Worm (Caenorhabditis elegans): ENCODE data around the gene K03B4.8.

The K03B4.8 gene

DNA sequence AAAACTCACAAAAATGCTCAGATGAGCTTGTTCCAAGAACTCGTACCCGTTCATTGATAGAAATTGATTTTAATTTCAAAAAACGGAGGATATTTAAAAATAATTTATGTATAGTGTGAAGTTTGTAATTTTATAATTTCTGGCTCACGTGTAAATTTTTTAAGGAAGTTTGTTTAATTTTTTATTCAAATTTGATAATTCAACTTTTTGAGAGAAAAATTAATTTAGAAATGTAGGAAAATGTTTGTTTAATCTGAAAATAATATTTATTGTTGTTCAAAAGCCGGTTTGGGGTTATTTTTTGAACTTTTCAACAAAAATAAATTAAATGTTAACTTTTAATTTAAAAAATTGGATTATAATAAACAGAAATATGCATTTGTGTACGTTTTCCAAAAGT lies 1.7 kb upstream of the K03B4.8 start, which contains the start of gene K03B4.6:
K03B4.6 (minus strand) TSS at position 101 of the 400 bp plus-strand sequence.
- TF ChIP-seq ztf-11 (tag; optimal IDR thresholded peaks at IDR 0.05) (no peak), ama-1 (optimal IDR thresholded peaks at IDR 0.05) (no peak), ZK546.5 (tag; optimal IDR thresholded peaks at IDR 0.05) (no peak), gmeb-1 (tag; optimal IDR thresholded peaks at IDR 0.05) (no peak), skn-1 (tag; optimal IDR thresholded peaks at IDR 0.05) (no peak), sem-4 (tag; optimal IDR thresholded peaks at IDR 0.05) (no peak), sma-3 (GFP tag; optimal IDR thresholded peaks at IDR 0.05) (no peak), dmd-4 (tag; optimal IDR thresholded peaks at IDR 0.05) (no peak), mdl-1 (tag; optimal IDR thresholded peaks at IDR 0.05) (no peak), nhr-129 (tag; optimal IDR thresholded peaks at IDR 0.05) (no peak), Y55F3AM.14 (GFP tag; optimal IDR thresholded peaks at IDR 0.05) (no peak), mab-5 (tag; optimal IDR thresholded peaks at IDR 0.05) (no peak)

DNA sequence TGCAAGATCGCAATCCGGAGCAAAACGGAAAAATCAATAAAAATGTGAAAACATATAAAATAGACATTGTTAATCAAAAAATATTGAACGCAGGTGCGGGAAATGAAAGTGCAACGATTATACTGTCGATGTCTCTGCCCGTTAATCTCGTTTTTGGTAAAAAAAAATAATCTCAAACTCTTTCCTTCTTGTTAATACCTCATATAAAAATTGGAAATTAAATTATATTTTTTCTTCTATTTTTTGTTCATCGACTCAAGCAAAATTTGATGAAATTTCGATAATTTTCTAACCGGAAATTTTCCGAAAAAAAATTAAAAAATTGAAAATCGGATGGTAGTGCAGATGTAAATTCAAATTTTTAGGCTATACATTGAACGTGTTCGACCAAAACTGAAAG lies 1.9 kb downstream of the K03B4.8 start, which contains the start of gene K03B4.9:
K03B4.9 (minus strand) TSS at position 101 of the 400 bp plus-strand sequence.
- no peak for TF ChIP-seq nhr-25 (tag; optimal IDR thresholded peaks at IDR 0.05)
- no peak for TF ChIP-seq nhr-237 (tag; optimal IDR thresholded peaks at IDR 0.05)
- TF ChIP-seq unc-62 (GFP tag; optimal IDR thresholded peaks at IDR 0.05) = no peak
- no peak for TF ChIP-seq C34F6.9 (tag; optimal IDR thresholded peaks at IDR 0.05)

DNA sequence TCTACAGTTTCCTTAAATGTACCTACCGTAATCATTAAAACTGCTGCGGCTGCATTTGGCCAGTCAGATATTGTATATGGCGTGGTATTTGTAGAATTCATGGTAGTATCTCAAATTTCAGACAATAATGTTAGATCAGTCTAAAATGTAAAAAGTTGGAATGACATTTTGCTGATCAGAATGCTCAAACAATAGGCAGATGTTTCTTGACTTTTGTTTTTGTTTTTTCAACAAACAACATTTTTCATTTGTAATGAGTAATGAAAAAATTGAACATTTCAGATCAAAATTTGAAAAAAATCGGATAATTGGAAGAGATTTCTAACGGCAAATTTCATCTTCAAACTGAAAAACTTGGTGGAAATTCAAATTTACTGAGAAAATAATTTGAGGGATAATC lies 5.8 kb downstream of the K03B4.8 start, which contains the start of gene srx-77:
srx-77 (minus strand) TSS at position 101 of the 400 bp plus-strand sequence.
- no peak for TF ChIP-seq elt-1 (tag; optimal IDR thresholded peaks at IDR 0.05)
- TF ChIP-seq gmeb-1 (tag; optimal IDR thresholded peaks at IDR 0.05) = no peak
- TF ChIP-seq nhr-77 (tag; optimal IDR thresholded peaks at IDR 0.05) = no peak
- no peak for TF ChIP-seq ztf-11 (tag; optimal IDR thresholded peaks at IDR 0.05)
- TF ChIP-seq blmp-1 (tag; optimal IDR thresholded peaks at IDR 0.05; ENCODE audit: insufficient read depth) = no peak
- TF ChIP-seq zag-1 (tag; optimal IDR thresholded peaks at IDR 0.05) = no peak
- TF ChIP-seq nhr-23 (tag; optimal IDR thresholded peaks at IDR 0.05) = no peak
- TF ChIP-seq sma-9 (GFP tag; optimal IDR thresholded peaks at IDR 0.05) = no peak
- no peak for TF ChIP-seq sma-9 (tag; optimal IDR thresholded peaks at IDR 0.05)
- TF ChIP-seq lin-11 (tag; optimal IDR thresholded peaks at IDR 0.05) = no peak
- no peak for TF ChIP-seq egl-27 (tag; optimal IDR thresholded peaks at IDR 0.05)
- TF ChIP-seq aly-2 (tag; optimal IDR thresholded peaks at IDR 0.05) = no peak
- TF ChIP-seq unc-62 (GFP tag; optimal IDR thresholded peaks at IDR 0.05) = no peak

DNA sequence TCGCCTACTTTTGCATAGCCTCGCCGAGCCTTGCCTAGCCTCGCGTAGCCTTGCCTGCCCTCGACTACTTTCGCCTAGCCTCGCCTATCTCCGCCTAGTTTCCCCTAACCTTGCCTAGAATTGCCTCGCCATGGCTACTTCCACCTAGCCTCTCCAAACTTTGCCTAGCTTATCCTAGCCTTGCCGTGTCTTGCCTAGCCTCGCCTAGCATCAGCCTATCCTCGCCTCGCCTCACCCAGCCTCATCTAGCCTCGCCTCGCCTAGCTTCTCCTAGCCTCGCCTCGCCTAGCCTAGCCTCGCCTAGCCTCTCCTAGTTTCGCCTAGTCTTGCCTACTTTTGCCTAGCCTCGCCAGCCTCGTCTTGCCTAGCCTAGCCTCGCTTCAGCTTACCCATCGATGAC lies 7.3 kb downstream of the K03B4.8 start:
- TF ChIP-seq ztf-1 (GFP tag; conservative IDR thresholded peaks at IDR 0.05) = no peak
- no peak for TF ChIP-seq lin-11 (tag; optimal IDR thresholded peaks at IDR 0.05)
- TF ChIP-seq nhr-23 (tag; optimal IDR thresholded peaks at IDR 0.05) = no peak
- TF ChIP-seq Y55F3AM.14 (GFP tag; optimal IDR thresholded peaks at IDR 0.05) = no peak
- no peak for TF ChIP-seq ztf-11 (tag; optimal IDR thresholded peaks at IDR 0.05)
- no peak for TF ChIP-seq zag-1 (tag; optimal IDR thresholded peaks at IDR 0.05)
- no peak for TF ChIP-seq nhr-6 (tag; optimal IDR thresholded peaks at IDR 0.05)
- TF ChIP-seq elt-3 (tag; optimal IDR thresholded peaks at IDR 0.05) = no peak
- no peak for TF ChIP-seq sma-9 (GFP tag; optimal IDR thresholded peaks at IDR 0.05)
- no peak for TF ChIP-seq sma-9 (tag; optimal IDR thresholded peaks at IDR 0.05)
- TF ChIP-seq aly-2 (tag; optimal IDR thresholded peaks at IDR 0.05) = no peak
- TF ChIP-seq R02D3.7 (tag; optimal IDR thresholded peaks at IDR 0.05) = no peak
- no peak for TF ChIP-seq egl-27 (tag; optimal IDR thresholded peaks at IDR 0.05)
- no peak for TF ChIP-seq peb-1 (tag; optimal IDR thresholded peaks at IDR 0.05)
- TF ChIP-seq crh-2 (tag; optimal IDR thresholded peaks at IDR 0.05) = no peak
- no peak for TF ChIP-seq unc-55 (GFP tag; optimal IDR thresholded peaks at IDR 0.05)
- no peak for TF ChIP-seq nhr-10 (tag; optimal IDR thresholded peaks at IDR 0.05)
- TF ChIP-seq ama-1 (optimal IDR thresholded peaks at IDR 0.05) = no peak
- no peak for TF ChIP-seq elt-1 (tag; optimal IDR thresholded peaks at IDR 0.05)
- no peak for TF ChIP-seq gmeb-1 (tag; optimal IDR thresholded peaks at IDR 0.05)
- no peak for TF ChIP-seq dmd-4 (tag; optimal IDR thresholded peaks at IDR 0.05)

DNA sequence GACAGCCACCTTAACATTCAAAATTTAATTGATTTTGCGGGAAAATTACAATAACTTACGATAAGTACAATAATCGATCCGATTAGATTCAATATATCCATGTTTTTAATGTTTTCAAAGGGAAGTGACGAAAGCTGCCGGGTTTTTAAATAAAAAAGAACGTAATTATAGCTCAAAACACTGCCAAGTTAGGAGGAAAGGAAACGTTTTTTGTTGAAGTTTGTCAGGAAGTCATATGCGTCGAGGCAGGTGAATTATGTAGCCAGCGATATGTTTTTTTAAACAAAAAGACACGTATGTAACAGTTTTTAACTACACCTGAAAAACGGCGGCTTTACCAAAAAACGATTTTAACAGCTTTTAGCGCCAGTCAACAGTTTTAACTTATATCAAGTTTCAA lies 8.8 kb downstream of the K03B4.8 start, which contains the start of gene srx-73:
srx-73 (minus strand) TSS at position 101 of the 400 bp plus-strand sequence.
- TF ChIP-seq lsy-2 (tag; optimal IDR thresholded peaks at IDR 0.05) (no peak), skn-1 (tag; optimal IDR thresholded peaks at IDR 0.05) (no peak), mdl-1 (tag; optimal IDR thresholded peaks at IDR 0.05) (no peak), nhr-237 (tag; optimal IDR thresholded peaks at IDR 0.05) (no peak), elt-1 (tag; optimal IDR thresholded peaks at IDR 0.05) (no peak), lin-39 (tag; optimal IDR thresholded peaks at IDR 0.05) (no peak), nhr-12 (tag; optimal IDR thresholded peaks at IDR 0.05) (no peak), nhr-77 (tag; optimal IDR thresholded peaks at IDR 0.05) (no peak), blmp-1 (tag; optimal IDR thresholded peaks at IDR 0.05; ENCODE audit: insufficient read depth) (no peak), mbf-1 (tag; optimal IDR thresholded peaks at IDR 0.05) (no peak), sma-3 (GFP tag; optimal IDR thresholded peaks at IDR 0.05) (no peak)

Measured in whole organism, L2 larva.